Worm (Caenorhabditis elegans) whole organism, early embryonic: ENCODE measurements around the gene svh-11.

Experiments used
- ceh-13 ChIP-seq: fragments of 200-800 bp; sonication (Bioruptor generic); optimal IDR thresholded peaks from 2 replicates; lab custom pipeline; 2018; ENCODE audit warnings: mild to moderate bottlenecking, missing genetic modification characterization, missing compliant biosample characterization
- scrt-1 ChIP-seq: fragments of 200-800 bp; sonication (Bioruptor generic); IDR thresholded peaks from 2 replicates; pipeline ENCODE4 v1.3.6; 2022; ENCODE audit warnings: missing genetic modification characterization, missing compliant biosample characterization
- tbx-37 ChIP-seq: fragments of 200-800 bp; sonication (Bioruptor generic); conservative IDR thresholded peaks from 2 replicates; pipeline ENCODE4 v1.3.6; 2022; ENCODE audit warnings: missing genetic modification reagents, missing genetic modification characterization, missing compliant biosample characterization
- tra-4 ChIP-seq: sonication (generic microtip); optimal IDR thresholded peaks from 2 replicates; lab custom pipeline; 2017; ENCODE audit warnings: missing genetic modification characterization, missing compliant biosample characterization

ce11 chrV:2166679-2167078 is 40.2 kb upstream of the svh-11 start, which contains the start of gene srbc-19:
- no peak for TF ChIP-seq tra-4
- TF ChIP-seq scrt-1 (GFP tag; lab: Robert Waterston, UW) = no peak
- TF ChIP-seq ceh-13 (GFP tag; lab: Kevin White, UChicago) = no peak
- no peak for TF ChIP-seq tbx-37
